Worm (Caenorhabditis elegans) whole organism, early embryonic: Measurements from ENCODE around the gene Y102E9.5.

Experiments
- ama-1 ChIP-seq: fragments of 150-350 bp; optimal IDR thresholded peaks from 2 replicates; lab custom pipeline; 2014
- hnd-1 ChIP-seq: sonication (generic microtip); optimal IDR thresholded peaks from 2 replicates; lab custom pipeline; 2016; ENCODE audit warnings: missing genetic modification characterization, missing compliant biosample characterization
- pes-1 ChIP-seq: fragments of 200-800 bp; sonication (Bioruptor generic); IDR thresholded peaks from 2 replicates; pipeline ENCODE4 v1.3.6; 2022; ENCODE audit warnings: missing genetic modification reagents, missing genetic modification characterization, missing compliant biosample characterization

- no peak for TF ChIP-seq ama-1
- no peak for TF ChIP-seq pes-1
- no peak for TF ChIP-seq hnd-1 (tag; lab: Kevin White, UChicago)
Measured at ce11 chrIII:6746008-6746407, 15.9 kb upstream of the Y102E9.5 start, which contains the start of gene dig-1.
